Worm (Caenorhabditis elegans) whole organism, young adult: ENCODE measurements around the gene F14E5.8.

Experiments
- F33H1.4 ChIP-seq: fragments of 200-800 bp; sonication (Bioruptor generic); IDR thresholded peaks from 2 replicates; pipeline ENCODE4 v1.3.6; 2022; ENCODE audit warnings: missing genetic modification reagents, missing genetic modification characterization, missing compliant biosample characterization
- Y67H2A.10 ChIP-seq: fragments of 200-800 bp; sonication (Bioruptor generic); conservative IDR thresholded peaks from 2 replicates; pipeline ENCODE4 v1.3.6; 2022; ENCODE audit warnings: missing genetic modification reagents, missing genetic modification characterization, missing compliant biosample characterization
- aptf-2 ChIP-seq: fragments of 200-800 bp; sonication (Bioruptor generic); conservative IDR thresholded peaks from 2 replicates; pipeline ENCODE4 v1.3.6; 2022; ENCODE audit warnings: missing genetic modification reagents, missing genetic modification characterization, missing compliant biosample characterization
- attf-6 ChIP-seq: fragments of 200-800 bp; sonication (Bioruptor generic); IDR thresholded peaks from 2 replicates; pipeline ENCODE4 v1.3.6; 2022; ENCODE audit warnings: missing genetic modification reagents, missing genetic modification characterization, missing compliant biosample characterization
- hlh-12 ChIP-seq: sonication (generic microtip); optimal IDR thresholded peaks from 2 replicates; lab custom pipeline; 2016; ENCODE audit warnings: missing genetic modification characterization, missing compliant biosample characterization
- let-526 ChIP-seq: fragments of 200-800 bp; sonication (Bioruptor generic); IDR thresholded peaks from 2 replicates; pipeline ENCODE4 v1.3.6; 2022; ENCODE audit warnings: missing genetic modification reagents, missing genetic modification characterization, missing compliant biosample characterization
- lsy-27 ChIP-seq: sonication (generic microtip); optimal IDR thresholded peaks from 2 replicates; lab custom pipeline; 2017; ENCODE audit warnings: missing genetic modification characterization, mild to moderate bottlenecking, missing compliant biosample characterization, antibody characterized with exemption, missing genotype, borderline replicate concordance; ENCODE audit not compliant: insufficient read depth
- mel-28 ChIP-seq: sonication (generic microtip); optimal IDR thresholded peaks from 2 replicates; lab custom pipeline; 2016; ENCODE audit warnings: borderline replicate concordance, mild to moderate bottlenecking, missing genetic modification characterization, missing compliant biosample characterization
- mes-4 ChIP-seq: sonication (generic microtip); optimal IDR thresholded peaks from 2 replicates; lab custom pipeline; 2016; ENCODE audit warnings: missing genotype, missing genetic modification characterization, missing compliant biosample characterization
- mxl-1 ChIP-seq: sonication (generic microtip); optimal IDR thresholded peaks from 2 replicates; lab custom pipeline; 2016; ENCODE audit warnings: missing genetic modification characterization, missing compliant biosample characterization
- pha-4 ChIP-seq: fragments of 150-350 bp; sonication (generic microtip); optimal IDR thresholded peaks from 2 replicates; lab custom pipeline; 2014; ENCODE audit warnings: missing biosample characterization, missing genetic modification reagents, missing genetic modification characterization
- sea-2 ChIP-seq: fragments of 200-800 bp; sonication (Bioruptor generic); IDR thresholded peaks from 2 replicates; pipeline ENCODE4 v1.3.6; 2022; ENCODE audit warnings: missing genetic modification characterization, missing compliant biosample characterization
- snpc-1.3 ChIP-seq: sonication (generic microtip); optimal IDR thresholded peaks from 2 replicates; lab custom pipeline; 2017; ENCODE audit warnings: missing genetic modification characterization, mild to moderate bottlenecking, missing compliant biosample characterization, antibody characterized with exemption, moderate library complexity, missing genotype, missing genetic modification reagents; ENCODE audit not compliant: insufficient read depth

DNA sequence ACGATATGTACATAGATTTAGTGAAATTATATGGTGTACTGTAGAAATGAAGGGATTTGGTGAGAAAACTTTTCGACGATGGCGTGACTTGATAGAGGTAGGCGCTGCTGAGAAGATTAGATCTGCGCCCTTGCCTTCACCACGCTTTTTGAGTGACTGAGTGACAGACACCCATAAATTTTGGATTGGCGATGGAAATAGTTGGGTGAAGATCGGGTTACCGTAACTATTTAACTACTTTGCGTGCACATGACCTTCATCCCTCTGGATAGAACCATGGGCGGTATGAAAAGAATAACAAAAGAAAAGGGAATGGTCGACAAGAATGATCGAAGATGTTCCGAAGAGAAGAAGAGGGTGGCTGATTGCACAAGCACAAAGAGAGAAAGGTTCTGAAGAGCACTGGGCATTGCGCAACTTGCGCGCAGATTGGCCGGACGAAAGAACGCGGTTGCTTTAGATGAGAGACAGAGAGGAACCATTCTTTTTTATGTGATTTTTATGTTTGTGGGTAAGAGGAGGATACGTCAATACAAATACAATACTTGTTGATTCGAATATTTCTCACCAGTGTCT, 4.3 kb upstream of the F14E5.8 start:
- TF ChIP-seq F33H1.4 (GFP tag; lab: Robert Waterston, UW): no peak
- TF ChIP-seq snpc-1.3: no peak
- TF ChIP-seq attf-6 (GFP tag; lab: Robert Waterston, UW): no peak
- no peak for TF ChIP-seq pha-4 (tag; lab: Kevin White, UChicago)
- TF ChIP-seq Y67H2A.10 (GFP tag; lab: Robert Waterston, UW): no peak
- TF ChIP-seq hlh-12 (tag; lab: Kevin White, UChicago): no peak
- no peak for TF ChIP-seq let-526 (GFP tag; lab: Robert Waterston, UW)
- no peak for TF ChIP-seq mel-28 (tag; lab: Kevin White, UChicago)
- no peak for TF ChIP-seq sea-2 (GFP tag; lab: Robert Waterston, UW)
- no peak for TF ChIP-seq mes-4 (tag; lab: Kevin White, UChicago)
- no peak for TF ChIP-seq mxl-1
- TF ChIP-seq lsy-27 (tag; lab: Kevin White, UChicago): no peak
- no peak for TF ChIP-seq aptf-2
